Fruit fly (Drosophila melanogaster) whole organism, embryonic: ENCODE data around the gene CG5191.

Experiments
- CG10267 ChIP-seq: fragments of 200-800 bp; sonication (Bioruptor generic); optimal IDR thresholded peaks from 2 replicates; lab custom pipeline; 2018; ENCODE audit warnings: missing biosample characterization, mild to moderate bottlenecking, missing genetic modification characterization, moderate library complexity
- CG10543 ChIP-seq: fragments of 200-800 bp; sonication (Bioruptor generic); optimal IDR thresholded peaks from 3 replicates; lab custom pipeline; 2017; ENCODE audit warnings: missing biosample characterization, mild to moderate bottlenecking, missing genetic modification characterization, moderate library complexity
- CG11456 ChIP-seq: fragments of 200-800 bp; sonication (Bioruptor generic); IDR thresholded peaks from 3 replicates; pipeline ENCODE4 v1.3.6; 2022; ENCODE audit warnings: missing biosample characterization, missing genetic modification characterization
- CG12769 ChIP-seq: fragments of 200-800 bp; sonication (Bioruptor generic); optimal IDR thresholded peaks from 2 replicates; lab custom pipeline; 2019; ENCODE audit warnings: missing biosample characterization, mild to moderate bottlenecking, missing genetic modification characterization, moderate library complexity
- CG18262 ChIP-seq: fragments of 200-800 bp; optimal IDR thresholded peaks from 3 replicates; lab custom pipeline; 2019; ENCODE audit warnings: missing biosample characterization, mild to moderate bottlenecking, missing genetic modification characterization, moderate library complexity
- CG31224 ChIP-seq: fragments of 200-800 bp; sonication (Bioruptor generic); IDR thresholded peaks from 2 replicates; pipeline ENCODE4 v1.3.6; 2022; ENCODE audit warnings: missing biosample characterization, missing genetic modification characterization
- CG32532 ChIP-seq: fragments of 200-800 bp; sonication (Bioruptor generic); IDR thresholded peaks from 2 replicates; pipeline ENCODE4 v1.3.6; 2022; ENCODE audit warnings: missing biosample characterization, missing genetic modification characterization
- CG6175 ChIP-seq: fragments of 200-800 bp; sonication (Bioruptor generic); IDR thresholded peaks from 3 replicates; pipeline ENCODE4 v1.3.6; 2022; ENCODE audit warnings: missing biosample characterization, missing genetic modification characterization
- CG8290 ChIP-seq, 3 experiments: fragments of 200-800 bp; sonication (Bioruptor generic); optimal IDR thresholded peaks; 2 replicates each; lab custom pipeline; 2016 to 2019; ENCODE audit warnings: missing biosample characterization in 3 of 3, missing genetic modification characterization in 3 of 3, mild to moderate bottlenecking in 2 of 3, moderate library complexity in 1 of 3
- Deaf1 ChIP-seq: fragments of 200-800 bp; optimal IDR thresholded peaks from 3 replicates; lab custom pipeline; 2019; ENCODE audit warnings: missing biosample characterization, mild to moderate bottlenecking, missing genetic modification characterization, moderate library complexity
- Drgx ChIP-seq: fragments of 200-800 bp; sonication (Bioruptor generic); IDR thresholded peaks from 2 replicates; pipeline ENCODE4 v1.3.6; 2022; ENCODE audit warnings: missing biosample characterization, missing genetic modification characterization
- Ets97D ChIP-seq: fragments of 200-800 bp; sonication (Bioruptor generic); optimal IDR thresholded peaks from 3 replicates; lab custom pipeline; 2016; ENCODE audit warnings: missing biosample characterization, missing genetic modification characterization
- GATAe ChIP-seq: fragments of 200-800 bp; sonication (Bioruptor generic); conservative IDR thresholded peaks from 2 replicates; pipeline ENCODE4 v1.3.6; 2022; ENCODE audit warnings: missing biosample characterization, missing genetic modification characterization
- H2.0 ChIP-seq: fragments of 200-800 bp; sonication (Bioruptor generic); IDR thresholded peaks from 2 replicates; pipeline ENCODE4 v1.3.6; 2022; ENCODE audit warnings: missing biosample characterization, missing genetic modification characterization
- HLH3B ChIP-seq: fragments of 200-800 bp; sonication (Bioruptor generic); IDR thresholded peaks from 2 replicates; pipeline ENCODE4 v1.3.6; 2022; ENCODE audit warnings: missing biosample characterization, missing genetic modification characterization
- Hr39 ChIP-seq: fragments of >200 bp; optimal IDR thresholded peaks from 2 replicates; lab custom pipeline; 2017
- Lpt ChIP-seq: fragments of >200 bp; optimal IDR thresholded peaks from 2 replicates; lab custom pipeline; 2018; ENCODE audit warnings: missing biosample characterization, missing genetic modification characterization
- Med ChIP-seq: fragments of 200-800 bp; sonication (Bioruptor generic); peaks from one replicate; lab custom pipeline; 2016; ENCODE audit warnings: missing biosample characterization, missing genetic modification characterization, mild to moderate bottlenecking, inconsistent platforms, moderate library complexity
- cg ChIP-seq: fragments of 200-800 bp; sonication (Bioruptor generic); optimal IDR thresholded peaks from 3 replicates; lab custom pipeline; 2019; ENCODE audit warnings: missing biosample characterization, mild to moderate bottlenecking, missing genetic modification characterization, moderate library complexity
- chinmo ChIP-seq: fragments of 200-800 bp; sonication (Bioruptor generic); IDR thresholded peaks from 4 replicates; pipeline ENCODE4 v1.3.6; 2022; ENCODE audit warnings: missing biosample characterization, missing genetic modification characterization; ENCODE audit not compliant: partially characterized antibody
- chm ChIP-seq: fragments of 200-800 bp; sonication (Bioruptor generic); IDR thresholded peaks from 2 replicates; pipeline ENCODE4 v1.3.6; 2022; ENCODE audit warnings: missing biosample characterization, missing genetic modification characterization
- ci ChIP-seq: fragments of 200-800 bp; sonication (Bioruptor generic); IDR thresholded peaks from 3 replicates; pipeline ENCODE4 v1.3.6; 2022; ENCODE audit warnings: missing biosample characterization, missing genetic modification characterization
- crol ChIP-seq: fragments of 200-800 bp; sonication (Bioruptor generic); IDR thresholded peaks from 2 replicates; pipeline ENCODE4 v1.3.6; 2022; ENCODE audit warnings: missing biosample characterization, missing genetic modification characterization
- ftz-f1 ChIP-seq: fragments of 200-800 bp; sonication (Bioruptor generic); optimal IDR thresholded peaks from 2 replicates; lab custom pipeline; 2016; ENCODE audit warnings: missing biosample characterization, missing genetic modification characterization
- grau ChIP-seq: fragments of 200-800 bp; optimal IDR thresholded peaks from 3 replicates; lab custom pipeline; 2019; ENCODE audit warnings: missing biosample characterization, mild to moderate bottlenecking, missing genetic modification characterization, moderate library complexity
- gsb ChIP-seq: fragments of 200-800 bp; sonication (Bioruptor generic); IDR thresholded peaks from 2 replicates; pipeline ENCODE4 v1.3.6; 2022; ENCODE audit warnings: missing biosample characterization, missing genetic modification characterization
- lab ChIP-seq: fragments of 200-800 bp; sonication (Bioruptor generic); optimal IDR thresholded peaks from 3 replicates; lab custom pipeline; 2017; ENCODE audit warnings: missing biosample characterization, missing genetic modification characterization, mild to moderate bottlenecking, moderate library complexity, missing genetic modification reagents
- lov ChIP-seq, 2 experiments: fragments of 200-800 bp in 1 of 2; fragments of >200 bp in 1 of 2; sonication (Bioruptor generic) in 1 of 2; IDR thresholded peaks in 1 of 2; optimal IDR thresholded peaks in 1 of 2; 2 replicates in 1 of 2; 3 replicates in 1 of 2; pipeline versions ENCODE4 v1.3.6 to Lab custom; 2017 to 2022; ENCODE audit warnings: missing biosample characterization in 1 of 2, missing genetic modification characterization in 1 of 2
- nau ChIP-seq: fragments of 200-800 bp; sonication (Bioruptor generic); optimal IDR thresholded peaks from 3 replicates; lab custom pipeline; 2017; ENCODE audit warnings: missing biosample characterization, mild to moderate bottlenecking, missing genetic modification characterization, missing genetic modification reagents
- nom ChIP-seq: fragments of 200-800 bp; sonication (Bioruptor generic); optimal IDR thresholded peaks from 2 replicates; lab custom pipeline; 2017; ENCODE audit warnings: missing biosample characterization, missing genetic modification characterization, mild to moderate bottlenecking, moderate library complexity, missing genetic modification reagents
- pros ChIP-seq: fragments of 200-800 bp; sonication (Bioruptor generic); optimal IDR thresholded peaks from 3 replicates; lab custom pipeline; 2019; ENCODE audit warnings: missing biosample characterization, mild to moderate bottlenecking, missing genetic modification characterization, moderate library complexity
- sd ChIP-seq: fragments of 200-800 bp; sonication (Bioruptor generic); optimal IDR thresholded peaks from 3 replicates; lab custom pipeline; 2018; ENCODE audit warnings: missing biosample characterization, mild to moderate bottlenecking, missing genetic modification characterization, moderate library complexity
- sr ChIP-seq: fragments of 200-800 bp; sonication (Bioruptor generic); IDR thresholded peaks from 3 replicates; pipeline ENCODE4 v1.3.6; 2022; ENCODE audit warnings: missing biosample characterization, missing genetic modification characterization
- ttk ChIP-seq: fragments of 200-800 bp; sonication (Bioruptor generic); IDR thresholded peaks from 2 replicates; pipeline ENCODE4 v2.1.2; 2022; ENCODE audit warnings: missing biosample characterization, missing genetic modification characterization
- usp ChIP-seq: fragments of >200 bp; optimal IDR thresholded peaks from 2 replicates; lab custom pipeline; 2017; ENCODE audit warnings: missing biosample characterization, missing genetic modification characterization
- vvl ChIP-seq: fragments of 200-800 bp; sonication (Bioruptor generic); IDR thresholded peaks from 2 replicates; pipeline ENCODE4 v1.3.6; 2022; ENCODE audit warnings: missing biosample characterization, missing genetic modification characterization

CG5191 gene

DNA sequence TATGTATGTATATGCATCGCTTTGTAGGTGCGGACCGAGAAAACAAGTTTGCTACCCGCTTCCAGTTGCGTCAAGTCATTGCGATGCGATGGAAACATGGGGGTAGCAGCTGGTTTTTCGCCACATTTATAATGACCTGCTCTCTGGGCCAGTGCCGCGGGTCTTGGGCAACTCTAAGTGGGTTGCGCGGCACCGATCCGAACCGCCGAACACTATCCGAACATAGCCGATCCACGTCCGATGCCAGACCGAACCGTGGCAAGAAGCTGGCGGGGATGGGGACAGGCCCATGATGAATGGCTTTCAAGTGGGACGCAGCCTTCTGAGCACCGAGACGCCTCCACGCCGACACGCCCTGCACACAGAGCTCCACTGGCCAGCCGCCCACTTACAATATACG lies 43.4 kb downstream of the CG5191 start (continued):
- TF ChIP-seq Lpt (GFP tag; lab: Kevin White, UChicago) (no peak), sr (GFP tag; lab: Robert Waterston, UW) (peak; percentile 98), ttk (GFP tag; lab: Robert Waterston, UW) (0 out of 2 replicates have a peak, but pooled peaks have one; percentile 29), nau (peak; percentile 78), pros (GFP tag; lab: Kevin White, UChicago) (no peak), chinmo (GFP tag; lab: Robert Waterston, UW) (0 out of 4 replicates have a peak, but pooled peaks have one; percentile 56), H2.0 (GFP tag; lab: Robert Waterston, UW) (no peak), sd (tag; lab: Kevin White, UChicago) (peak; percentile 3), vvl (GFP tag; lab: Robert Waterston, UW) (no peak), CG8290 (GFP tag; optimal IDR thresholded peaks at IDR 0.05; lab: Kevin White, UChicago) (no peak), CG8290 (tag; optimal IDR thresholded peaks at IDR 0.05; lab: Kevin White, UChicago) (peak in 1 of 2 experiments; percentile 46), CG10267 (tag; lab: Kevin White, UChicago) (no peak), grau (tag; lab: Kevin White, UChicago) (no peak), CG18262 (tag; lab: Kevin White, UChicago) (no peak), GATAe (GFP tag; lab: Robert Waterston, UW) (no peak), CG10543 (GFP tag; lab: Kevin White, UChicago) (peak; percentile 87), CG6175 (GFP tag; lab: Robert Waterston, UW) (peak; percentile 91), CG31224 (GFP tag; lab: Robert Waterston, UW) (no peak), ftz-f1 (GFP tag; lab: Kevin White, UChicago) (peak; percentile 26), gsb (GFP tag; lab: Robert Waterston, UW) (0 out of 2 replicates have a peak, but pooled peaks have one; percentile 15), lov (optimal IDR thresholded peaks at IDR 0.05; lab: Kevin White, UChicago) (no peak), lov (GFP tag; IDR thresholded peaks at IDR 0.05; lab: Robert Waterston, UW) (0 out of 3 replicates have a peak, but pooled peaks have one; percentile 32), CG11456 (GFP tag; lab: Robert Waterston, UW) (0 out of 3 replicates have a peak, but pooled peaks have one; percentile 7), Drgx (peak; percentile 36; the same call in 1 of the 2 replicates), Deaf1 (tag; lab: Kevin White, UChicago) (peak; percentile 96), usp (GFP tag; lab: Kevin White, UChicago) (no peak), lab (GFP tag; lab: Kevin White, UChicago) (peak; percentile 25), HLH3B (peak; percentile 7; the same call in 1 of the 2 replicates), ci (GFP tag; lab: Robert Waterston, UW) (peak; percentile 37; the same call in 2 of the 3 replicates), crol (GFP tag; lab: Robert Waterston, UW) (peak; percentile 63), CG12769 (tag; lab: Kevin White, UChicago) (peak; percentile 89), CG32532 (GFP tag; lab: Robert Waterston, UW) (peak; percentile 24; the same call in 1 of the 2 replicates), nom (GFP tag; lab: Kevin White, UChicago) (peak; percentile 47)

DNA sequence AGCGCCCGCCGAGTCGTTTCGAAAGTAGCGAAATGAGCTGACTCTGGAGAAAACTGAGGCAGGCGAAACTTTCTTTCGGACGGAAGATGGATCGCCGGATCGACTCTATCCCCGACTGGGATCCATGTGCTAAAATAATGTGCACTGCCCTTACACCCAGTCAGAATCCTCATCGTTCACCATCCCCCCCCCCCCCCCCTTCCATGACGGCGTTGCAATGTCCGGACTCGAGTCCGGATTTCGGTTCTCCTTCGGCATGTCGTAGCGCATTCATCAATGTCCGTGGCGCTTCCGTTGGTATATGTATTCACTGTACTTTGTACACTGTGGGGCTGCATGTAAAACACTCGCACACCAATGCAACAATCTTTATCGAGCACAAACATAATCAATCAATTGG lies 44.4 kb downstream of the CG5191 start:
- peak; percentile 35; the same call in 1 of the 2 replicates for TF ChIP-seq crol (GFP tag; lab: Robert Waterston, UW)
- TF ChIP-seq grau (tag; lab: Kevin White, UChicago), result peak; percentile 38
- peak; percentile 20 for TF ChIP-seq cg (GFP tag; lab: Kevin White, UChicago)
- no peak for TF ChIP-seq Ets97D (GFP tag; lab: Kevin White, UChicago)
- TF ChIP-seq chinmo (GFP tag; lab: Robert Waterston, UW), result 0 out of 4 replicates have a peak, but pooled peaks have one; percentile 24
- TF ChIP-seq Hr39 (lab: Kevin White, UChicago), result peak; percentile 45
- peak; percentile 9 for TF ChIP-seq Med (GFP tag; lab: Kevin White, UChicago)
- no peak for TF ChIP-seq chm (GFP tag; lab: Robert Waterston, UW)
